Fruit fly (Drosophila melanogaster) whole organism, prepupa: ENCODE results near the gene dlt.
A peak's percentile ranks its signal among the peaks of the same experiment; 100 is the strongest.

Experiments
- Blimp-1 ChIP-seq: fragments of 200-800 bp; sonication (Bioruptor generic); optimal IDR thresholded peaks from 3 replicates; lab custom pipeline; 2017; ENCODE audit warnings: missing biosample characterization, missing genetic modification characterization, mild to moderate bottlenecking, moderate library complexity, missing genetic modification reagents
- CG10631 ChIP-seq: fragments of 200-800 bp; sonication (Bioruptor generic); optimal IDR thresholded peaks from 2 replicates; lab custom pipeline; 2016; ENCODE audit warnings: missing biosample characterization, missing genetic modification characterization
- CG1621 ChIP-seq: fragments of 200-800 bp; sonication (Bioruptor generic); optimal IDR thresholded peaks from 3 replicates; lab custom pipeline; 2018; ENCODE audit warnings: missing biosample characterization, mild to moderate bottlenecking, missing genetic modification characterization
- CG3032 ChIP-seq: fragments of 200-800 bp; optimal IDR thresholded peaks from 2 replicates; lab custom pipeline; 2019; ENCODE audit warnings: missing biosample characterization, mild to moderate bottlenecking, missing genetic modification characterization, moderate library complexity
- CG6163 ChIP-seq: fragments of 200-800 bp; sonication (Bioruptor generic); IDR thresholded peaks from 3 replicates; pipeline ENCODE4 v1.3.6; 2022; ENCODE audit warnings: missing biosample characterization, missing genetic modification characterization
- CG6792 ChIP-seq: fragments of 200-800 bp; sonication (Bioruptor generic); optimal IDR thresholded peaks from 3 replicates; lab custom pipeline; 2016; ENCODE audit warnings: missing biosample characterization, missing genetic modification characterization
- CG6854 ChIP-seq: fragments of 200-800 bp; sonication (Bioruptor generic); optimal IDR thresholded peaks from 2 replicates; lab custom pipeline; 2017; ENCODE audit warnings: missing biosample characterization, mild to moderate bottlenecking, missing genetic modification characterization
- CG8632 ChIP-seq: fragments of 200-800 bp; sonication (Bioruptor generic); optimal IDR thresholded peaks from 3 replicates; lab custom pipeline; 2016; ENCODE audit warnings: missing biosample characterization, missing genetic modification characterization
- Ets96B ChIP-seq: fragments of 200-800 bp; optimal IDR thresholded peaks from 2 replicates; lab custom pipeline; 2019; ENCODE audit warnings: missing biosample characterization, mild to moderate bottlenecking, missing genetic modification characterization, moderate library complexity
- Gug ChIP-seq: fragments of 200-800 bp; sonication (Bioruptor generic); IDR thresholded peaks from 2 replicates; pipeline ENCODE4 v1.3.6; 2022; ENCODE audit warnings: missing biosample characterization, missing genetic modification characterization
- Hr39 ChIP-seq: fragments of 200-800 bp; sonication (Bioruptor generic); optimal IDR thresholded peaks from 2 replicates; lab custom pipeline; 2016; ENCODE audit warnings: missing biosample characterization, missing genetic modification characterization
- Hr4 ChIP-seq: fragments of 200-800 bp; sonication (Bioruptor generic); optimal IDR thresholded peaks from 3 replicates; lab custom pipeline; 2016; ENCODE audit warnings: missing biosample characterization, missing genetic modification characterization

DNA sequence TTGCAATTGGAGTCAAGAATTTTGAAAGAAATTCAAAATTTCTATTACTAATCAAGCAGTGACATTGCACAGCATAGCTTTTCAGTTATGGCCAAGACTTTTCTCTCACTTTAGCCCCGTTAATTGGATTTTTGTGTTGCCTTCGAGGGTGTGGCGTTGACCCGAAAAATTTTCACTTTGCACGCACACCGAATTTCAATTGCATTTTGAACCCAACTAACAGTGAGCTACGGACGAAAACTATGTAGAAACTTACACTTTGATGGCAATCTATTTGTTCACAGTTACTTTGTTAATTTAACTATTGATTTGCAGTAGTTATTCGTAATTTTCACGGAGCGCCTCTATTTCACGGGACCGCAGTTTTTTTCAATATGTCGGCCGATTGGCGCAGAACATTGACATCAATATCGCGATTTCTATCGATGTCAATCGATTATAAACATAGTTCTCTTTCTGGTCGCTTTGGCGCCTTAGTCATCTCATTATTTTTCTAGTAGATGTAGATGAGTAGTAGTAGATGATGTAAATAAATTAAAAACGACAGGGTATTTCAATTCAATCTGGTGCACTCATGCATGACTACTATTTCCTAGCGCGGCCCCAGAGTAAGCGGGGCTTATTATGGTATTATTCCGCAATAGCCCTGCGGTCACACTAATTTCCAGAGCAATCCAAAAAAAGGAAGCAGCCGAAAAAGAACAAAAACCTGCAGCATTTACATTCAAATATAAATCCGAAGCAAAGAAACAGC is at the start of gene dlt, which contains the start of the genes alpha-Spec and Cdc37:
- no peak for TF ChIP-seq CG8632 (GFP tag; lab: Kevin White, UChicago)
- no peak for TF ChIP-seq Hr39
- TF ChIP-seq CG6792 (GFP tag; lab: Kevin White, UChicago): no peak
- peak; percentile 42 for TF ChIP-seq CG1621 (tag; lab: Kevin White, UChicago)
- TF ChIP-seq Blimp-1 (GFP tag; lab: Kevin White, UChicago): no peak
- peak; percentile 21 for TF ChIP-seq CG3032 (tag; lab: Kevin White, UChicago)
- no peak for TF ChIP-seq CG10631 (GFP tag; lab: Kevin White, UChicago)
- peak; percentile 61 for TF ChIP-seq Ets96B (tag; lab: Kevin White, UChicago)
- no peak for TF ChIP-seq Hr4 (GFP tag; lab: Kevin White, UChicago)
- no peak for TF ChIP-seq Gug (GFP tag; lab: Robert Waterston, UW)
- no peak for TF ChIP-seq CG6854 (GFP tag; lab: Kevin White, UChicago)
- no peak for TF ChIP-seq CG6163 (GFP tag; lab: Robert Waterston, UW)
